Worm (Caenorhabditis elegans): ENCODE measurements around the gene srt-30.

- TF ChIP-seq unc-62 (GFP tag; optimal IDR thresholded peaks at IDR 0.05) (no peak), ceh-16 (tag; optimal IDR thresholded peaks at IDR 0.05) (no peak), blmp-1 (tag; optimal IDR thresholded peaks at IDR 0.05; ENCODE audit: insufficient read depth) (no peak), lsy-2 (tag; optimal IDR thresholded peaks at IDR 0.05) (no peak), egl-27 (tag; optimal IDR thresholded peaks at IDR 0.05) (no peak), alr-1 (tag; optimal IDR thresholded peaks at IDR 0.05) (no peak), lin-13 (GFP tag; optimal IDR thresholded peaks at IDR 0.05) (no peak), nhr-11 (tag; optimal IDR thresholded peaks at IDR 0.05) (no peak), zag-1 (tag; optimal IDR thresholded peaks at IDR 0.05) (no peak), sma-3 (GFP tag; optimal IDR thresholded peaks at IDR 0.05) (no peak)
These were observed 23.3 kb downstream of the srt-30 start for ce11 chrV:3776946-3777345.
